Worm (Caenorhabditis elegans) whole organism, late embryonic: ENCODE data around the gene F13E9.9.

Source experiments
- ama-1 ChIP-seq: fragments of 150-350 bp; optimal IDR thresholded peaks from 2 replicates; lab custom pipeline; 2014
- ceh-31 ChIP-seq: sonication (generic microtip); optimal IDR thresholded peaks from 2 replicates; lab custom pipeline; 2016; ENCODE audit warnings: missing genetic modification characterization, missing compliant biosample characterization
- ceh-48 ChIP-seq: sonication (generic microtip); optimal IDR thresholded peaks from 2 replicates; lab custom pipeline; 2016; ENCODE audit warnings: missing genetic modification characterization, inconsistent platforms, missing compliant biosample characterization
- ceh-6 ChIP-seq: fragments of 200-800 bp; sonication (Bioruptor generic); optimal IDR thresholded peaks from 2 replicates; lab custom pipeline; 2018; ENCODE audit warnings: mild to moderate bottlenecking, missing genetic modification characterization, missing compliant biosample characterization
- dmd-4 ChIP-seq: sonication (generic microtip); optimal IDR thresholded peaks from 2 replicates; lab custom pipeline; 2016; ENCODE audit warnings: borderline replicate concordance, missing genetic modification characterization, missing compliant biosample characterization
- hlh-15 ChIP-seq: sonication (generic microtip); optimal IDR thresholded peaks from 2 replicates; lab custom pipeline; 2016; ENCODE audit warnings: missing genetic modification characterization, missing compliant biosample characterization
- nhr-11 ChIP-seq: fragments of 150-350 bp; optimal IDR thresholded peaks from 2 replicates; lab custom pipeline; 2014; ENCODE audit warnings: missing biosample characterization, missing genetic modification characterization
- pqm-1 ChIP-seq: sonication (generic microtip); optimal IDR thresholded peaks from 2 replicates; lab custom pipeline; 2016; ENCODE audit warnings: missing genetic modification characterization, missing compliant biosample characterization
- tbx-2 ChIP-seq: sonication (generic microtip); optimal IDR thresholded peaks from 2 replicates; lab custom pipeline; 2016; ENCODE audit warnings: missing genetic modification characterization, missing compliant biosample characterization
- unc-86 ChIP-seq: sonication (generic microtip); optimal IDR thresholded peaks from 2 replicates; lab custom pipeline; 2016; ENCODE audit warnings: missing genetic modification characterization, missing compliant biosample characterization
- ztf-16 ChIP-seq: sonication (generic microtip); optimal IDR thresholded peaks from 2 replicates; lab custom pipeline; 2017; ENCODE audit warnings: missing genetic modification characterization, missing compliant biosample characterization

DNA sequence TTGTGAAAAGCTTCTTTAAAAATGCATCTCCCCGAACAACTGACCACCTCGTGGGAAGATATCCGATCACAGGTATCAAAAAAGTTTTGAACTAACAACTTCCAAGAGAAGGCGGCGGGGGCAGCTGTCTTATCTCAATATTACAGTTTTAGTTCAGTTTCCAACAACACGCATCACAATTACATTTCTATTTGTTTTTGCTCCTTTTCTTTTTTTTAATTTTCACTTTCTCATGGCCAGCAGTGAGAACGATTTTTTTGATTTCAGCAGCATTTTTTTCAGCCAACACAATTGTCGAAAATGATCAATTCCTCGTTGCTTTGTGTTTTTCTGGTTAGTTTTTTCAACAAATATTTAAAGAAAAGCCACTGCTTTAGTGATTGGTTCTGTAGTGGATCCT, 14.1 kb upstream of the F13E9.9 start, which contains the start of gene ZK593.2:
- no peak for TF ChIP-seq ceh-31 (tag; lab: Kevin White, UChicago)
- TF ChIP-seq dmd-4 (tag; lab: Kevin White, UChicago), result no peak
- TF ChIP-seq ceh-6 (GFP tag; lab: Kevin White, UChicago), result no peak
- TF ChIP-seq unc-86 (tag; lab: Kevin White, UChicago), result no peak
- TF ChIP-seq ceh-48, result no peak
- TF ChIP-seq hlh-15, result no peak
- TF ChIP-seq ama-1 (lab: Kevin White, UChicago), result no peak
- no peak for TF ChIP-seq tbx-2 (tag; lab: Kevin White, UChicago)
- TF ChIP-seq ztf-16 (tag; lab: Kevin White, UChicago), result no peak
- TF ChIP-seq pqm-1, result no peak
- no peak for TF ChIP-seq nhr-11 (tag; lab: Kevin White, UChicago)
